Fruit fly (Drosophila melanogaster) whole organism, embryonic: ENCODE data around the gene Fbp1.
A peak's percentile ranks its signal among the peaks of the same experiment; 100 is the strongest.

Experiments used
- CG5953 ChIP-seq: fragments of 200-800 bp; sonication (Bioruptor generic); IDR thresholded peaks from 2 replicates; pipeline ENCODE4 v1.3.6; 2022; ENCODE audit warnings: missing biosample characterization, missing genetic modification characterization
- cg ChIP-seq: fragments of 200-800 bp; sonication (Bioruptor generic); optimal IDR thresholded peaks from 3 replicates; lab custom pipeline; 2019; ENCODE audit warnings: missing biosample characterization, mild to moderate bottlenecking, missing genetic modification characterization, moderate library complexity

dm6 chr3L:14064065-14064414, 33.8 kb downstream of the Fbp1 start:
- TF ChIP-seq CG5953 (GFP tag; lab: Robert Waterston, UW): no peak
- TF ChIP-seq cg (GFP tag; lab: Kevin White, UChicago): peak; percentile 59
